Fruit fly (Drosophila melanogaster): Measurements from ENCODE around the gene Cpr67B.
A peak's percentile ranks its signal among the peaks of the same experiment; 100 is the strongest.

The Cpr67B gene

dm6 chr3L:9384445-9385079 is 20.0 kb upstream of the Cpr67B start:
- TF ChIP-seq slp2 (GFP tag; optimal IDR thresholded peaks at IDR 0.05) (no peak), ranshi (GFP tag; IDR thresholded peaks at IDR 0.05) (no peak), CG4424 (GFP tag; optimal IDR thresholded peaks at IDR 0.05) (no peak), CG3847 (GFP tag; IDR thresholded peaks at IDR 0.05) (no peak), CG17385 (GFP tag; optimal IDR thresholded peaks at IDR 0.05) (peak; percentile 59), vvl (GFP tag; IDR thresholded peaks at IDR 0.05) (0 out of 2 replicates have a peak, but pooled peaks have one; percentile 9), gem (tag; optimal IDR thresholded peaks at IDR 0.05) (no peak), CG10654 (GFP tag; optimal IDR thresholded peaks at IDR 0.05) (no peak), slbo (GFP tag; IDR thresholded peaks at IDR 0.05) (0 out of 2 replicates have a peak, but pooled peaks have one; percentile 16), CG12236 (GFP tag; optimal IDR thresholded peaks at IDR 0.05) (no peak), crp (GFP tag; optimal IDR thresholded peaks at IDR 0.05) (no peak), tup (GFP tag; optimal IDR thresholded peaks at IDR 0.05) (no peak), Optix (GFP tag; IDR thresholded peaks at IDR 0.05) (no peak), CG6854 (GFP tag; optimal IDR thresholded peaks at IDR 0.05) (no peak), kni (GFP tag; optimal IDR thresholded peaks at IDR 0.05) (peak; percentile 53), Fer2 (tag; optimal IDR thresholded peaks at IDR 0.05) (no peak), CG17802 (tag; optimal IDR thresholded peaks at IDR 0.05) (no peak), shn (GFP tag; optimal IDR thresholded peaks at IDR 0.05) (no peak), btn (GFP tag; optimal IDR thresholded peaks at IDR 0.05) (no peak), Mrtf (GFP tag; IDR thresholded peaks at IDR 0.05) (no peak), Med (GFP tag) (peak; percentile 44), trh (GFP tag; optimal IDR thresholded peaks at IDR 0.05) (no peak)

dm6 chr3L:9391340-9391980 is 13.1 kb upstream of the Cpr67B start:
- TF ChIP-seq inv (GFP tag; IDR thresholded peaks at IDR 0.05; ENCODE audit: partially characterized antibody) = no peak
- TF ChIP-seq exex (tag; optimal IDR thresholded peaks at IDR 0.05) = peak; percentile 19
- peak; percentile 62 for TF ChIP-seq sens (GFP tag)
- TF ChIP-seq corto (GFP tag; optimal IDR thresholded peaks at IDR 0.05) = no peak

- TF ChIP-seq exex (tag; optimal IDR thresholded peaks at IDR 0.05) = peak; percentile 82
- TF ChIP-seq PHDP (tag; optimal IDR thresholded peaks at IDR 0.05) = no peak
- no peak for TF ChIP-seq Spps (tag; optimal IDR thresholded peaks at IDR 0.05)
- TF ChIP-seq Lpt (GFP tag; optimal IDR thresholded peaks at IDR 0.05) = no peak
- TF ChIP-seq CG6683 (GFP tag; optimal IDR thresholded peaks at IDR 0.05) = no peak
- TF ChIP-seq fd64A (GFP tag; optimal IDR thresholded peaks at IDR 0.05) = no peak
- TF ChIP-seq CG34376 (GFP tag; optimal IDR thresholded peaks at IDR 0.05) = peak; percentile 18
- TF ChIP-seq peb (GFP tag; IDR thresholded peaks at IDR 0.05) = no peak
- TF ChIP-seq bsh (GFP tag; optimal IDR thresholded peaks at IDR 0.05) = no peak
- peak; percentile 38 for TF ChIP-seq Vsx1 (GFP tag; optimal IDR thresholded peaks at IDR 0.05)
- no peak for TF ChIP-seq Dip3 (GFP tag; optimal IDR thresholded peaks at IDR 0.05)
- TF ChIP-seq sens (GFP tag) = no peak
- no peak for TF ChIP-seq Pdp1 (GFP tag; optimal IDR thresholded peaks at IDR 0.05)
- TF ChIP-seq CG17912 (GFP tag; optimal IDR thresholded peaks at IDR 0.05) = no peak
Observed at dm6 chr3L:9396038-9396437, 8.6 kb upstream of the Cpr67B start.
